Worm (Caenorhabditis elegans): ENCODE measurements around the gene T09D3.8.

- TF ChIP-seq ama-1 (optimal IDR thresholded peaks at IDR 0.05) (no peak), sea-1 (GFP tag; conservative IDR thresholded peaks at IDR 0.05) (no peak), hmbx-1 (tag; optimal IDR thresholded peaks at IDR 0.05) (no peak), tbx-37 (GFP tag; conservative IDR thresholded peaks at IDR 0.05) (no peak), scrt-1 (GFP tag; IDR thresholded peaks at IDR 0.05) (no peak), ceh-13 (GFP tag; optimal IDR thresholded peaks at IDR 0.05) (no peak), tra-4 (tag; optimal IDR thresholded peaks at IDR 0.05) (no peak), flt-1 (GFP tag; IDR thresholded peaks at IDR 0.05) (no peak), B0310.2 (tag; optimal IDR thresholded peaks at IDR 0.05) (no peak), hmg-4 (GFP tag; optimal IDR thresholded peaks at IDR 0.05) (no peak), ets-7 (tag; optimal IDR thresholded peaks at IDR 0.05) (no peak)
Observed at ce11 chrV:5368792-5369191, 3.8 kb downstream of the T09D3.8 start, which contains the start of gene T09D3.9.

Data from whole organism, early embryonic.